Worm (Caenorhabditis elegans) whole organism, young adult: Measurements from ENCODE around the gene gpch-1.

Source experiments
- B0019.2 ChIP-seq: fragments of 200-800 bp; sonication (Bioruptor generic); conservative IDR thresholded peaks from 2 replicates; pipeline ENCODE4 v1.3.6; 2022; ENCODE audit warnings: missing genetic modification reagents, missing genetic modification characterization, missing compliant biosample characterization
- F10E7.11 ChIP-seq: sonication (generic microtip); optimal IDR thresholded peaks from 2 replicates; lab custom pipeline; 2017; ENCODE audit warnings: mild to moderate bottlenecking, missing genetic modification characterization, moderate library complexity, missing compliant biosample characterization
- F23B12.7 ChIP-seq: sonication (generic microtip); optimal IDR thresholded peaks from 2 replicates; lab custom pipeline; 2017; ENCODE audit warnings: missing genetic modification characterization, mild to moderate bottlenecking, missing compliant biosample characterization, antibody characterized with exemption, moderate library complexity; ENCODE audit not compliant: insufficient read depth
- F33H1.4 ChIP-seq: fragments of 200-800 bp; sonication (Bioruptor generic); IDR thresholded peaks from 2 replicates; pipeline ENCODE4 v1.3.6; 2022; ENCODE audit warnings: missing genetic modification reagents, missing genetic modification characterization, missing compliant biosample characterization
- F37B4.10 ChIP-seq: fragments of 200-800 bp; sonication (Bioruptor generic); IDR thresholded peaks from 2 replicates; pipeline ENCODE4 v1.3.6; 2022; ENCODE audit warnings: missing genetic modification characterization, missing compliant biosample characterization
- F39B2.1 ChIP-seq: fragments of 200-800 bp; sonication (Bioruptor generic); IDR thresholded peaks from 2 replicates; pipeline ENCODE4 v1.3.6; 2022; ENCODE audit warnings: missing genetic modification reagents, missing genetic modification characterization, missing compliant biosample characterization
- K12H6.12 ChIP-seq: fragments of 200-800 bp; sonication (Bioruptor generic); optimal IDR thresholded peaks from 2 replicates; lab custom pipeline; 2018; ENCODE audit warnings: mild to moderate bottlenecking, missing genetic modification characterization, missing compliant biosample characterization
- Y53G8AR.9 ChIP-seq: fragments of 200-800 bp; sonication (Bioruptor generic); conservative IDR thresholded peaks from 2 replicates; pipeline ENCODE4 v1.3.6; 2022; ENCODE audit warnings: missing genetic modification reagents, missing genetic modification characterization, missing compliant biosample characterization
- Y67H2A.10 ChIP-seq: fragments of 200-800 bp; sonication (Bioruptor generic); conservative IDR thresholded peaks from 2 replicates; pipeline ENCODE4 v1.3.6; 2022; ENCODE audit warnings: missing genetic modification reagents, missing genetic modification characterization, missing compliant biosample characterization
- Y95B8A.8 ChIP-seq: fragments of 200-800 bp; sonication (Bioruptor generic); IDR thresholded peaks from 2 replicates; pipeline ENCODE4 v1.3.6; 2022; ENCODE audit warnings: missing genetic modification reagents, missing genetic modification characterization, missing compliant biosample characterization
- akir-1 ChIP-seq: fragments of 200-800 bp; sonication (Bioruptor generic); optimal IDR thresholded peaks from 2 replicates; lab custom pipeline; 2018; ENCODE audit warnings: mild to moderate bottlenecking, missing genetic modification characterization, moderate library complexity, missing compliant biosample characterization
- aptf-2 ChIP-seq: fragments of 200-800 bp; sonication (Bioruptor generic); conservative IDR thresholded peaks from 2 replicates; pipeline ENCODE4 v1.3.6; 2022; ENCODE audit warnings: missing genetic modification reagents, missing genetic modification characterization, missing compliant biosample characterization
- atf-7 ChIP-seq: sonication (generic microtip); optimal IDR thresholded peaks from 2 replicates; lab custom pipeline; 2017; ENCODE audit warnings: mild to moderate bottlenecking, missing genetic modification characterization, missing compliant biosample characterization
- attf-5 ChIP-seq: fragments of 200-800 bp; sonication (Bioruptor generic); optimal IDR thresholded peaks from 2 replicates; lab custom pipeline; 2018; ENCODE audit warnings: mild to moderate bottlenecking, missing genetic modification characterization, missing compliant biosample characterization
- bed-2 ChIP-seq: fragments of 200-800 bp; sonication (Bioruptor generic); IDR thresholded peaks from 2 replicates; pipeline ENCODE4 v1.3.6; 2022; ENCODE audit warnings: missing genetic modification reagents, missing genetic modification characterization, missing compliant biosample characterization
- cebp-1 ChIP-seq, 2 experiments: fragments of 200-800 bp in 1 of 2; sonication (Bioruptor generic) in 1 of 2; sonication (generic microtip) in 1 of 2; IDR thresholded peaks in 1 of 2; optimal IDR thresholded peaks in 1 of 2; 2 replicates each; pipeline versions ENCODE4 v1.3.6 to Lab custom; 2017 to 2022; ENCODE audit warnings: missing compliant biosample characterization in 2 of 2, missing genetic modification characterization in 2 of 2, mild to moderate bottlenecking in 1 of 2, missing genetic modification reagents in 1 of 2, moderate library complexity in 1 of 2
- cebp-2 ChIP-seq: fragments of 200-800 bp; sonication (Bioruptor generic); IDR thresholded peaks from 2 replicates; pipeline ENCODE4 v1.3.6; 2022; ENCODE audit warnings: missing genetic modification characterization, missing compliant biosample characterization
- ceh-100 ChIP-seq: fragments of 200-800 bp; sonication (Bioruptor generic); IDR thresholded peaks from 2 replicates; pipeline ENCODE4 v1.3.6; 2022; ENCODE audit warnings: missing genetic modification reagents, missing genetic modification characterization, missing compliant biosample characterization
- ceh-27 ChIP-seq: fragments of 200-800 bp; sonication (Bioruptor generic); optimal IDR thresholded peaks from 2 replicates; lab custom pipeline; 2018; ENCODE audit warnings: mild to moderate bottlenecking, missing genetic modification characterization, moderate library complexity, missing compliant biosample characterization
- ceh-79 ChIP-seq: sonication (generic microtip); optimal IDR thresholded peaks from 2 replicates; lab custom pipeline; 2017; ENCODE audit warnings: mild to moderate bottlenecking, missing genetic modification characterization, missing compliant biosample characterization
- chd-7 ChIP-seq: sonication (generic microtip); optimal IDR thresholded peaks from 2 replicates; lab custom pipeline; 2016; ENCODE audit warnings: mild to moderate bottlenecking, missing genetic modification characterization, moderate library complexity, missing compliant biosample characterization
- die-1 ChIP-seq: sonication (generic microtip); optimal IDR thresholded peaks from 2 replicates; lab custom pipeline; 2016; ENCODE audit warnings: missing genotype, mild to moderate bottlenecking, missing genetic modification characterization, missing compliant biosample characterization
- dpff-1 ChIP-seq: sonication (generic microtip); optimal IDR thresholded peaks from 2 replicates; lab custom pipeline; 2017; ENCODE audit warnings: mild to moderate bottlenecking, missing genetic modification characterization, missing compliant biosample characterization
- dpl-1 ChIP-seq: fragments of 150-350 bp; optimal IDR thresholded peaks from 2 replicates; lab custom pipeline; 2014; ENCODE audit warnings: missing biosample characterization, missing genetic modification reagents, missing genetic modification characterization
- egl-18 ChIP-seq: fragments of 200-800 bp; sonication (Bioruptor generic); IDR thresholded peaks from 2 replicates; pipeline ENCODE4 v1.3.6; 2022; ENCODE audit warnings: missing genetic modification reagents, missing genetic modification characterization, missing compliant biosample characterization
- fkh-3 ChIP-seq: sonication (generic microtip); optimal IDR thresholded peaks from 2 replicates; lab custom pipeline; 2016; ENCODE audit warnings: mild to moderate bottlenecking, missing genetic modification characterization, missing compliant biosample characterization
- hlh-12 ChIP-seq: sonication (generic microtip); optimal IDR thresholded peaks from 2 replicates; lab custom pipeline; 2016; ENCODE audit warnings: missing genetic modification characterization, missing compliant biosample characterization
- hsf-1 ChIP-seq: fragments of 200-800 bp; sonication (Bioruptor generic); IDR thresholded peaks from 2 replicates; pipeline ENCODE4 v1.3.6; 2022; ENCODE audit warnings: missing genetic modification reagents, missing genetic modification characterization, missing compliant biosample characterization
- lin-40 ChIP-seq: sonication (generic microtip); optimal IDR thresholded peaks from 2 replicates; lab custom pipeline; 2016; ENCODE audit warnings: missing genetic modification characterization, mild to moderate bottlenecking, missing compliant biosample characterization, missing genotype, missing genetic modification reagents
- lin-54 ChIP-seq: fragments of 200-800 bp; sonication (Bioruptor generic); optimal IDR thresholded peaks from 2 replicates; lab custom pipeline; 2018; ENCODE audit warnings: mild to moderate bottlenecking, missing genetic modification characterization, missing compliant biosample characterization
- lir-1 ChIP-seq: fragments of 200-800 bp; sonication (Bioruptor generic); conservative IDR thresholded peaks from 2 replicates; pipeline ENCODE4 v1.3.6; 2022; ENCODE audit warnings: missing genetic modification reagents, missing genetic modification characterization, missing compliant biosample characterization
- lsl-1 ChIP-seq: fragments of 200-800 bp; sonication (Bioruptor generic); optimal IDR thresholded peaks from 2 replicates; lab custom pipeline; 2018; ENCODE audit warnings: mild to moderate bottlenecking, missing genetic modification characterization, moderate library complexity, missing compliant biosample characterization
- madf-10 ChIP-seq: sonication (generic microtip); optimal IDR thresholded peaks from 2 replicates; lab custom pipeline; 2016; ENCODE audit warnings: mild to moderate bottlenecking, missing genetic modification characterization, missing compliant biosample characterization
- madf-8 ChIP-seq: fragments of 200-800 bp; sonication (Bioruptor generic); conservative IDR thresholded peaks from 2 replicates; pipeline ENCODE4 v1.3.6; 2022; ENCODE audit warnings: missing genetic modification reagents, missing genetic modification characterization, missing compliant biosample characterization
- mes-4 ChIP-seq: sonication (generic microtip); optimal IDR thresholded peaks from 2 replicates; lab custom pipeline; 2016; ENCODE audit warnings: missing genotype, missing genetic modification characterization, missing compliant biosample characterization
- mxl-1 ChIP-seq: sonication (generic microtip); optimal IDR thresholded peaks from 2 replicates; lab custom pipeline; 2016; ENCODE audit warnings: missing genetic modification characterization, missing compliant biosample characterization
- pbrm-1 ChIP-seq: fragments of 200-800 bp; sonication (Bioruptor generic); IDR thresholded peaks from 2 replicates; pipeline ENCODE4 v1.3.6; 2022; ENCODE audit warnings: missing genetic modification reagents, missing genetic modification characterization, missing compliant biosample characterization
- rcor-1 ChIP-seq: fragments of 200-800 bp; sonication (Bioruptor generic); IDR thresholded peaks from 2 replicates; pipeline ENCODE4 v1.3.6; 2022; ENCODE audit warnings: missing genetic modification reagents, missing genetic modification characterization, missing compliant biosample characterization
- sdz-38 ChIP-seq: sonication (generic microtip); optimal IDR thresholded peaks from 2 replicates; lab custom pipeline; 2016; ENCODE audit warnings: missing genotype, missing genetic modification characterization, missing compliant biosample characterization
- sea-2 ChIP-seq: fragments of 200-800 bp; sonication (Bioruptor generic); IDR thresholded peaks from 2 replicates; pipeline ENCODE4 v1.3.6; 2022; ENCODE audit warnings: missing genetic modification characterization, missing compliant biosample characterization
- snpc-1.1 ChIP-seq: sonication (generic microtip); optimal IDR thresholded peaks from 2 replicates; lab custom pipeline; 2017; ENCODE audit warnings: missing genetic modification characterization, mild to moderate bottlenecking, missing compliant biosample characterization, antibody characterized with exemption, moderate library complexity, missing genotype, missing genetic modification reagents; ENCODE audit not compliant: insufficient read depth
- snpc-4 ChIP-seq, 5 experiments: fragments of 150-350 bp in 1 of 5; sonication (generic microtip) in 4 of 5; optimal IDR thresholded peaks; 2 replicates each; lab custom pipeline; 2014 to 2018; ENCODE audit warnings: missing genetic modification characterization in 5 of 5, missing biosample characterization in 3 of 5, antibody characterized with exemption in 2 of 5, mild to moderate bottlenecking in 2 of 5, missing compliant biosample characterization in 2 of 5, missing genotype in 2 of 5, moderate library complexity in 2 of 5, missing genetic modification reagents in 1 of 5
- sptf-2 ChIP-seq: fragments of 200-800 bp; sonication (Bioruptor generic); optimal IDR thresholded peaks from 2 replicates; lab custom pipeline; 2018; ENCODE audit warnings: mild to moderate bottlenecking, missing genetic modification characterization, missing compliant biosample characterization
- tbx-9 ChIP-seq: sonication (generic microtip); optimal IDR thresholded peaks from 2 replicates; lab custom pipeline; 2016; ENCODE audit warnings: borderline replicate concordance, missing genetic modification characterization, inconsistent platforms, missing compliant biosample characterization
- ztf-22 ChIP-seq: fragments of 200-800 bp; sonication (Bioruptor generic); optimal IDR thresholded peaks from 2 replicates; lab custom pipeline; 2018; ENCODE audit warnings: mild to moderate bottlenecking, missing genetic modification characterization, moderate library complexity, missing compliant biosample characterization
- ztf-28 ChIP-seq: fragments of 200-800 bp; sonication (Bioruptor generic); IDR thresholded peaks from 2 replicates; pipeline ENCODE4 v1.3.6; 2022; ENCODE audit warnings: missing genetic modification reagents, missing genetic modification characterization, missing compliant biosample characterization

gpch-1 gene

ce11 chrIII:4412108-4413009 is 4.0 kb downstream of the gpch-1 start (continued):
- no peak for TF ChIP-seq snpc-4 (GFP tag; optimal IDR thresholded peaks at IDR 0.05; lab: Kevin White, UChicago)
- peak in 2 of 4 experiments; percentile 3 to 6 for TF ChIP-seq snpc-4 (tag; optimal IDR thresholded peaks at IDR 0.05; lab: Kevin White, UChicago)
- TF ChIP-seq lin-54: peak; percentile 23
- no peak for TF ChIP-seq K12H6.12 (tag; lab: Kevin White, UChicago)
- TF ChIP-seq madf-8: no peak
- TF ChIP-seq lir-1: no peak
- no peak for TF ChIP-seq ztf-22 (GFP tag; lab: Kevin White, UChicago)
- no peak for TF ChIP-seq fkh-3 (tag; lab: Kevin White, UChicago)
- no peak for TF ChIP-seq cebp-2 (GFP tag; lab: Robert Waterston, UW)
- TF ChIP-seq dpl-1 (GFP tag; lab: Kevin White, UChicago): no peak
- no peak for TF ChIP-seq snpc-1.1
- TF ChIP-seq hlh-12 (tag; lab: Kevin White, UChicago): no peak
- TF ChIP-seq sdz-38: no peak
- no peak for TF ChIP-seq Y53G8AR.9
- TF ChIP-seq ceh-27: no peak
- no peak for TF ChIP-seq rcor-1
- TF ChIP-seq mes-4 (tag; lab: Kevin White, UChicago): no peak
- peak; percentile 72 for TF ChIP-seq lsl-1 (GFP tag; lab: Kevin White, UChicago)
- no peak for TF ChIP-seq Y67H2A.10 (GFP tag; lab: Robert Waterston, UW)
- TF ChIP-seq akir-1 (GFP tag; lab: Kevin White, UChicago): no peak
- no peak for TF ChIP-seq sea-2 (GFP tag; lab: Robert Waterston, UW)
- TF ChIP-seq Y95B8A.8 (GFP tag; lab: Robert Waterston, UW): no peak
- TF ChIP-seq F39B2.1 (GFP tag; lab: Robert Waterston, UW): no peak
- no peak for TF ChIP-seq F10E7.11 (tag; lab: Kevin White, UChicago)
- TF ChIP-seq mxl-1 (tag; lab: Kevin White, UChicago): no peak
- TF ChIP-seq ceh-79: no peak
- TF ChIP-seq lin-40 (tag; lab: Kevin White, UChicago): peak; percentile 10
- TF ChIP-seq cebp-1 (GFP tag; IDR thresholded peaks at IDR 0.05; lab: Robert Waterston, UW): no peak
- peak; percentile 45 for TF ChIP-seq cebp-1 (tag; optimal IDR thresholded peaks at IDR 0.05; lab: Kevin White, UChicago)
- TF ChIP-seq sptf-2 (GFP tag; lab: Kevin White, UChicago): no peak
- TF ChIP-seq dpff-1 (tag; lab: Kevin White, UChicago): no peak
- TF ChIP-seq bed-2: no peak
- TF ChIP-seq F33H1.4 (GFP tag; lab: Robert Waterston, UW): no peak
- no peak for TF ChIP-seq tbx-9 (tag; lab: Kevin White, UChicago)
- TF ChIP-seq F37B4.10: no peak
- no peak for TF ChIP-seq egl-18
- TF ChIP-seq B0019.2 (GFP tag; lab: Robert Waterston, UW): peak; percentile 90
- no peak for TF ChIP-seq ceh-100 (GFP tag; lab: Robert Waterston, UW)
- TF ChIP-seq hsf-1: no peak
- no peak for TF ChIP-seq ztf-28
- no peak for TF ChIP-seq chd-7 (tag; lab: Kevin White, UChicago)
- TF ChIP-seq attf-5 (GFP tag; lab: Kevin White, UChicago): peak; percentile 38
- TF ChIP-seq die-1 (tag; lab: Kevin White, UChicago): no peak
- TF ChIP-seq atf-7 (tag; lab: Kevin White, UChicago): no peak
- TF ChIP-seq madf-10 (tag; lab: Kevin White, UChicago): no peak
- TF ChIP-seq pbrm-1: no peak
- TF ChIP-seq F23B12.7: peak; percentile 21
- no peak for TF ChIP-seq aptf-2 (GFP tag; lab: Robert Waterston, UW)
